Fruit fly (Drosophila melanogaster) whole organism, pupa: ENCODE measurements around the gene CG2574.

ENCODE experiments used
- CG12605 ChIP-seq: fragments of 200-800 bp; sonication (Bioruptor generic); IDR thresholded peaks from 2 replicates; pipeline ENCODE4 v1.3.6; 2022; ENCODE audit warnings: missing biosample characterization, missing genetic modification characterization
- CG13204 ChIP-seq: fragments of 200-800 bp; sonication (Bioruptor generic); optimal IDR thresholded peaks from 2 replicates; lab custom pipeline; 2018; ENCODE audit warnings: missing biosample characterization, mild to moderate bottlenecking, missing genetic modification characterization, moderate library complexity
- CG14655 ChIP-seq: fragments of 200-800 bp; sonication (Bioruptor generic); optimal IDR thresholded peaks from 3 replicates; lab custom pipeline; 2017; ENCODE audit warnings: mild to moderate bottlenecking, missing biosample characterization, missing genetic modification reagents, missing genetic modification characterization
- CG15710 ChIP-seq: fragments of 200-800 bp; sonication (Bioruptor generic); optimal IDR thresholded peaks from 2 replicates; lab custom pipeline; 2018; ENCODE audit warnings: missing biosample characterization, mild to moderate bottlenecking, missing genetic modification characterization, moderate library complexity
- CG17806 ChIP-seq: fragments of 200-800 bp; sonication (Bioruptor generic); optimal IDR thresholded peaks from 2 replicates; lab custom pipeline; 2018; ENCODE audit warnings: missing biosample characterization, mild to moderate bottlenecking, missing genetic modification characterization, moderate library complexity
- CG34367 ChIP-seq: fragments of 200-800 bp; sonication (Bioruptor generic); optimal IDR thresholded peaks from 2 replicates; lab custom pipeline; 2018; ENCODE audit warnings: missing biosample characterization, mild to moderate bottlenecking, missing genetic modification characterization
- CG4496 ChIP-seq: fragments of 200-800 bp; sonication (Bioruptor generic); IDR thresholded peaks from 3 replicates; pipeline ENCODE4 v1.3.6; 2022; ENCODE audit warnings: missing biosample characterization, missing genetic modification characterization
- CG9948 ChIP-seq: fragments of 200-800 bp; sonication (Bioruptor generic); optimal IDR thresholded peaks from 2 replicates; lab custom pipeline; 2018; ENCODE audit warnings: missing biosample characterization, mild to moderate bottlenecking, missing genetic modification characterization, moderate library complexity
- D1 ChIP-seq: fragments of 200-800 bp; sonication (Bioruptor generic); optimal IDR thresholded peaks from 2 replicates; lab custom pipeline; 2018; ENCODE audit warnings: missing biosample characterization, mild to moderate bottlenecking, missing genetic modification characterization, moderate library complexity
- EcR ChIP-seq: fragments of 200-800 bp; sonication (Bioruptor generic); optimal IDR thresholded peaks from 3 replicates; lab custom pipeline; 2019; ENCODE audit warnings: missing biosample characterization, missing genetic modification characterization, mild to moderate bottlenecking, moderate library complexity, missing genetic modification reagents
- Snoo ChIP-seq: fragments of 200-800 bp; sonication (Bioruptor generic); optimal IDR thresholded peaks from 3 replicates; lab custom pipeline; 2017; ENCODE audit warnings: missing biosample characterization, mild to moderate bottlenecking, missing genetic modification characterization, inconsistent platforms
- fd96Ca ChIP-seq: fragments of 200-800 bp; sonication (Bioruptor generic); IDR thresholded peaks from 3 replicates; pipeline ENCODE4 v1.3.6; 2022; ENCODE audit warnings: missing biosample characterization, missing genetic modification characterization
- gl ChIP-seq: fragments of 200-800 bp; sonication (Bioruptor generic); optimal IDR thresholded peaks from 2 replicates; lab custom pipeline; 2018; ENCODE audit warnings: missing biosample characterization, mild to moderate bottlenecking, missing genetic modification characterization

Gene CG2574

DNA sequence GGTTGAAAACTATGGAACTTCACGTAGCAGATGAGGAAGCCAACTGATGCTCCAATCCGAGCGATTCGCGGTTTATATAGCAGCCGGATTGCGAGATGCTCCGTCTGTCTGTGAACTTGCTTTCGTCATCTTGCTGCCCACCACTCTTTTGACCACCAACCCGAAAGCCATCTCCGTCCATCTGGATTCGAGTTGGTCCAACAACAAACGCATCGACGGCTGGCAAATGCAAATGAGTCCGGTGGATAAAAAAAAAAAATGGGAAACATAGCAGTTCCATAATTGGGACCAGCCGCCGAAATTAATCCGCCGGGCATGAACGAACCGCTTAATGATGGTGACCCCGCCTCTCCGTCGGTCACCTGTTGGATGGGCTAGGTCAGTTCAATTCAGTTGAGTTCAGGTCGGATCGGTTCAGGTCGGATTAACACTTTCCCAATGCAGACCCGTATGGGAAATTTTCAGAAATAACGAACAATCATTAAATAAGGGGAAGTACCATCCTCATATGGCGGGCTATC is 49.1 kb downstream of the CG2574 start, which contains the start of gene CG15731:
TSS of gene CG15731 (minus strand) at position 51 of the 521 bp plus-strand sequence.
- TF ChIP-seq CG12605 (GFP tag; lab: Robert Waterston, UW) (no peak), CG17806 (tag; lab: Kevin White, UChicago) (no peak), CG14655 (GFP tag; lab: Kevin White, UChicago) (no peak), CG4496 (GFP tag; lab: Robert Waterston, UW) (no peak), CG34367 (tag; lab: Kevin White, UChicago) (no peak), D1 (no peak), CG9948 (tag; lab: Kevin White, UChicago) (no peak), gl (tag; lab: Kevin White, UChicago) (no peak), CG13204 (GFP tag; lab: Kevin White, UChicago) (no peak), CG15710 (tag; lab: Kevin White, UChicago) (no peak), Snoo (no peak), EcR (GFP tag; lab: Kevin White, UChicago) (no peak), fd96Ca (GFP tag; lab: Robert Waterston, UW) (no peak)
- TF ChIP-seq, all 21 proteins: peak for 0
